Fruit fly (Drosophila melanogaster) whole organism, larva: ENCODE results near the gene CG4935.

ENCODE experiments used
- noc ChIP-seq: fragments of 200-800 bp; sonication (Bioruptor generic); optimal IDR thresholded peaks from 3 replicates; lab custom pipeline; 2019; ENCODE audit warnings: missing biosample characterization, mild to moderate bottlenecking, missing genetic modification characterization, moderate library complexity

The CG4935 gene

dm6 chr2L:16269232-16270134 lies 7.5 kb downstream of the CG4935 start:
- TF ChIP-seq noc (tag; lab: Kevin White, UChicago), result peak; percentile 73

- TF ChIP-seq noc (tag; lab: Kevin White, UChicago), result peak; percentile 92
These were observed 8.9 kb downstream of the CG4935 start for dm6 chr2L:16270667-16271485.

- TF ChIP-seq noc (tag; lab: Kevin White, UChicago), result no peak
These were observed 9.5 kb downstream of the CG4935 start for dm6 chr2L:16271486-16271806.

- no peak for TF ChIP-seq noc (tag; lab: Kevin White, UChicago)
These were observed 10.8 kb downstream of the CG4935 start for dm6 chr2L:16272730-16273129.

dm6 chr2L:16273439-16273838 lies 11.5 kb downstream of the CG4935 start:
- TF ChIP-seq noc (tag; lab: Kevin White, UChicago), result no peak

dm6 chr2L:16274100-16274499 lies 12.2 kb downstream of the CG4935 start:
- no peak for TF ChIP-seq noc (tag; lab: Kevin White, UChicago)

dm6 chr2L:16275177-16275808 lies 13.4 kb downstream of the CG4935 start:
- TF ChIP-seq noc (tag; lab: Kevin White, UChicago), result no peak

dm6 chr2L:16275809-16276178 lies 13.9 kb downstream of the CG4935 start:
- TF ChIP-seq noc (tag; lab: Kevin White, UChicago), result no peak

dm6 chr2L:16276820-16277219 lies 14.9 kb downstream of the CG4935 start:
- no peak for TF ChIP-seq noc (tag; lab: Kevin White, UChicago)

- no peak for TF ChIP-seq noc (tag; lab: Kevin White, UChicago)
These were observed 16.0 kb downstream of the CG4935 start for dm6 chr2L:16277922-16278321.

dm6 chr2L:16278842-16279241 lies 16.9 kb downstream of the CG4935 start:
- TF ChIP-seq noc (tag; lab: Kevin White, UChicago), result no peak

dm6 chr2L:16279774-16280252 lies 17.9 kb downstream of the CG4935 start:
- peak; percentile 67 for TF ChIP-seq noc (tag; lab: Kevin White, UChicago)

dm6 chr2L:16281419-16282076 lies 19.6 kb downstream of the CG4935 start:
- TF ChIP-seq noc (tag; lab: Kevin White, UChicago), result no peak

- no peak for TF ChIP-seq noc (tag; lab: Kevin White, UChicago)
These were observed 20.1 kb downstream of the CG4935 start for dm6 chr2L:16282077-16282471.

dm6 chr2L:16282856-16283255 lies 20.9 kb downstream of the CG4935 start:
- TF ChIP-seq noc (tag; lab: Kevin White, UChicago), result no peak
